Fruit fly (Drosophila melanogaster) whole organism, embryonic: ENCODE results near the gene CG44271.

Experiments used
- Atf3 ChIP-seq: fragments of 200-800 bp; sonication (Bioruptor generic); optimal IDR thresholded peaks from 3 replicates; lab custom pipeline; 2016; ENCODE audit warnings: missing biosample characterization, missing genetic modification characterization
- CG11695 ChIP-seq: fragments of 200-800 bp; sonication (Bioruptor generic); IDR thresholded peaks from 3 replicates; pipeline ENCODE4 v1.3.6; 2022; ENCODE audit warnings: missing biosample characterization, missing genetic modification characterization
- CG13287 ChIP-seq: fragments of 200-800 bp; sonication (Bioruptor generic); IDR thresholded peaks from 2 replicates; pipeline ENCODE4 v1.3.6; 2022; ENCODE audit warnings: missing biosample characterization, missing genetic modification characterization; ENCODE audit not compliant: partially characterized antibody
- CG14667 ChIP-seq: fragments of 200-800 bp; sonication (Bioruptor generic); IDR thresholded peaks from 2 replicates; pipeline ENCODE4 v1.3.6; 2022; ENCODE audit warnings: missing biosample characterization, missing genetic modification characterization
- CG14710 ChIP-seq: fragments of 200-800 bp; sonication (Bioruptor generic); optimal IDR thresholded peaks from 3 replicates; lab custom pipeline; 2019; ENCODE audit warnings: missing biosample characterization, mild to moderate bottlenecking, missing genetic modification characterization, moderate library complexity
- CG14860 ChIP-seq: fragments of 200-800 bp; sonication (Bioruptor generic); IDR thresholded peaks from 3 replicates; pipeline ENCODE4 v1.3.6; 2022; ENCODE audit warnings: missing biosample characterization, missing genetic modification characterization; ENCODE audit not compliant: partially characterized antibody
- CG17328 ChIP-seq: fragments of 200-800 bp; sonication (Bioruptor generic); IDR thresholded peaks from 2 replicates; pipeline ENCODE4 v1.3.6; 2022; ENCODE audit warnings: missing biosample characterization, missing genetic modification characterization
- CG17361 ChIP-seq: fragments of 200-800 bp; sonication (Bioruptor generic); IDR thresholded peaks from 3 replicates; pipeline ENCODE4 v1.3.6; 2022; ENCODE audit warnings: missing biosample characterization, missing genetic modification characterization
- CG18011 ChIP-seq: fragments of 200-800 bp; sonication (Bioruptor generic); optimal IDR thresholded peaks from 2 replicates; lab custom pipeline; 2017; ENCODE audit warnings: missing biosample characterization, missing genetic modification characterization, mild to moderate bottlenecking, moderate library complexity, missing genotype
- CG18599 ChIP-seq: fragments of 200-800 bp; sonication (Bioruptor generic); optimal IDR thresholded peaks from 3 replicates; lab custom pipeline; 2017; ENCODE audit warnings: missing biosample characterization, missing genetic modification characterization, mild to moderate bottlenecking, moderate library complexity, missing genetic modification reagents
- CG18764 ChIP-seq: fragments of 200-800 bp; sonication (Bioruptor generic); optimal IDR thresholded peaks from 3 replicates; lab custom pipeline; 2016; ENCODE audit warnings: missing biosample characterization, missing genetic modification characterization
- CG31441 ChIP-seq: fragments of 200-800 bp; sonication (Bioruptor generic); IDR thresholded peaks from 2 replicates; pipeline ENCODE4 v1.3.6; 2022; ENCODE audit warnings: missing biosample characterization, missing genetic modification characterization
- CG42726 ChIP-seq: fragments of 200-800 bp; sonication (Bioruptor generic); IDR thresholded peaks from 2 replicates; pipeline ENCODE4 v1.3.6; 2022; ENCODE audit warnings: missing biosample characterization, missing genetic modification characterization; ENCODE audit not compliant: partially characterized antibody
- CG4854 ChIP-seq: fragments of 200-800 bp; sonication (Bioruptor generic); optimal IDR thresholded peaks from 2 replicates; lab custom pipeline; 2016; ENCODE audit warnings: missing biosample characterization, missing genetic modification characterization, inconsistent platforms
- CG7271 ChIP-seq: fragments of 200-800 bp; sonication (Bioruptor generic); optimal IDR thresholded peaks from 2 replicates; lab custom pipeline; 2018; ENCODE audit warnings: missing biosample characterization, mild to moderate bottlenecking, missing genetic modification characterization, moderate library complexity
- CG9609 ChIP-seq: fragments of 200-800 bp; sonication (Bioruptor generic); optimal IDR thresholded peaks from 3 replicates; lab custom pipeline; 2016; ENCODE audit warnings: missing biosample characterization, missing genetic modification characterization
- Dad ChIP-seq: fragments of 200-800 bp; sonication (Bioruptor generic); optimal IDR thresholded peaks from 3 replicates; lab custom pipeline; 2016; ENCODE audit warnings: missing biosample characterization, missing genetic modification characterization
- Dbx ChIP-seq: fragments of 200-800 bp; sonication (Bioruptor generic); IDR thresholded peaks from 3 replicates; pipeline ENCODE4 v1.3.6; 2022; ENCODE audit warnings: missing biosample characterization, missing genetic modification characterization
- Dp ChIP-seq: fragments of 200-800 bp; sonication (Bioruptor generic); optimal IDR thresholded peaks from 2 replicates; lab custom pipeline; 2018; ENCODE audit warnings: missing biosample characterization, mild to moderate bottlenecking, missing genetic modification characterization, moderate library complexity
- Hsf ChIP-seq: fragments of 200-800 bp; sonication (Bioruptor generic); optimal IDR thresholded peaks from 3 replicates; lab custom pipeline; 2016; ENCODE audit warnings: missing biosample characterization, missing genetic modification characterization
- Max ChIP-seq: fragments of 200-800 bp; sonication (Bioruptor generic); optimal IDR thresholded peaks from 2 replicates; lab custom pipeline; 2016; ENCODE audit warnings: missing biosample characterization, mild to moderate bottlenecking, missing genetic modification characterization
- Nf-YC ChIP-seq: fragments of 200-800 bp; optimal IDR thresholded peaks from 3 replicates; lab custom pipeline; 2019; ENCODE audit warnings: missing biosample characterization, mild to moderate bottlenecking, missing genetic modification characterization, moderate library complexity
- NfI ChIP-seq: fragments of 200-800 bp; sonication (Bioruptor generic); optimal IDR thresholded peaks from 3 replicates; lab custom pipeline; 2018; ENCODE audit warnings: missing biosample characterization, mild to moderate bottlenecking, missing genetic modification characterization, moderate library complexity
- Scr ChIP-seq: fragments of 200-800 bp; sonication (Bioruptor generic); IDR thresholded peaks from 2 replicates; pipeline ENCODE4 v1.3.6; 2022; ENCODE audit warnings: missing biosample characterization, missing genetic modification characterization; ENCODE audit not compliant: partially characterized antibody
- TFAM ChIP-seq: fragments of 200-800 bp; sonication (Bioruptor generic); optimal IDR thresholded peaks from 2 replicates; lab custom pipeline; 2017; ENCODE audit warnings: missing biosample characterization, missing genetic modification characterization, inconsistent platforms
- Taf1 ChIP-seq: fragments of 200-800 bp; sonication (Bioruptor generic); IDR thresholded peaks from 2 replicates; pipeline ENCODE4 v1.3.6; 2022; ENCODE audit warnings: missing biosample characterization, missing genetic modification characterization
- ase ChIP-seq: fragments of 200-800 bp; sonication (Bioruptor generic); IDR thresholded peaks from 3 replicates; pipeline ENCODE4 v1.3.6; 2022; ENCODE audit warnings: missing biosample characterization, missing genetic modification characterization
- cad ChIP-seq: fragments of >200 bp; optimal IDR thresholded peaks from 2 replicates; lab custom pipeline; 2017; ENCODE audit warnings: missing biosample characterization, missing genetic modification characterization
- chn ChIP-seq: fragments of 200-800 bp; sonication (Bioruptor generic); optimal IDR thresholded peaks from 2 replicates; lab custom pipeline; 2016; ENCODE audit warnings: missing biosample characterization, missing genetic modification characterization
- cwo ChIP-seq: fragments of 200-800 bp; sonication (Bioruptor generic); optimal IDR thresholded peaks from 3 replicates; lab custom pipeline; 2017; ENCODE audit warnings: missing biosample characterization, missing genetic modification characterization, mild to moderate bottlenecking, moderate library complexity, missing genetic modification reagents
- dati ChIP-seq: fragments of 200-800 bp; sonication (Bioruptor generic); IDR thresholded peaks from 2 replicates; pipeline ENCODE4 v1.3.6; 2022; ENCODE audit warnings: missing biosample characterization, missing genetic modification characterization
- fd3F ChIP-seq: fragments of 200-800 bp; sonication (Bioruptor generic); optimal IDR thresholded peaks from 2 replicates; lab custom pipeline; 2018; ENCODE audit warnings: missing biosample characterization, mild to moderate bottlenecking, missing genetic modification characterization, moderate library complexity
- gcm ChIP-seq: fragments of 200-800 bp; sonication (Bioruptor generic); optimal IDR thresholded peaks from 2 replicates; lab custom pipeline; 2019; ENCODE audit warnings: missing biosample characterization, mild to moderate bottlenecking, missing genetic modification characterization, moderate library complexity
- gem ChIP-seq: fragments of 200-800 bp; sonication (Bioruptor generic); optimal IDR thresholded peaks from 2 replicates; lab custom pipeline; 2019; ENCODE audit warnings: missing biosample characterization, mild to moderate bottlenecking, missing genetic modification characterization, moderate library complexity
- h ChIP-seq: fragments of >200 bp; optimal IDR thresholded peaks from 2 replicates; lab custom pipeline; 2017
- ken ChIP-seq: fragments of 200-800 bp; sonication (Bioruptor generic); IDR thresholded peaks from 3 replicates; pipeline ENCODE4 v1.3.6; 2022; ENCODE audit warnings: missing biosample characterization, missing genetic modification characterization
- lilli ChIP-seq: fragments of 200-800 bp; sonication (Bioruptor generic); optimal IDR thresholded peaks from 3 replicates; lab custom pipeline; 2016; ENCODE audit warnings: missing biosample characterization, missing genetic modification characterization
- lmd ChIP-seq: fragments of 200-800 bp; sonication (Bioruptor generic); IDR thresholded peaks from 2 replicates; pipeline ENCODE4 v1.3.6; 2022; ENCODE audit warnings: missing biosample characterization, missing genetic modification characterization
- pnt ChIP-seq: fragments of 200-800 bp; sonication (Bioruptor generic); optimal IDR thresholded peaks from 3 replicates; lab custom pipeline; 2016; ENCODE audit warnings: missing biosample characterization, missing genetic modification characterization
- pum ChIP-seq: fragments of 200-800 bp; sonication (Bioruptor generic); optimal IDR thresholded peaks from 2 replicates; lab custom pipeline; 2016; ENCODE audit warnings: missing biosample characterization, missing genetic modification characterization
- pzg ChIP-seq: fragments of 200-800 bp; sonication (Bioruptor generic); optimal IDR thresholded peaks from 3 replicates; lab custom pipeline; 2018; ENCODE audit warnings: missing biosample characterization, mild to moderate bottlenecking, missing genetic modification characterization, moderate library complexity
- schlank ChIP-seq: fragments of 200-800 bp; sonication (Bioruptor generic); optimal IDR thresholded peaks from 2 replicates; lab custom pipeline; 2018; ENCODE audit warnings: missing biosample characterization, mild to moderate bottlenecking, missing genetic modification characterization
- sens ChIP-seq: fragments of 200-800 bp; sonication (Bioruptor generic); peaks from one replicate; lab custom pipeline; 2016; ENCODE audit warnings: missing biosample characterization, missing genetic modification characterization
- slp2 ChIP-seq: fragments of 200-800 bp; sonication (Bioruptor generic); optimal IDR thresholded peaks from 2 replicates; lab custom pipeline; 2016; ENCODE audit warnings: missing biosample characterization, missing genetic modification characterization
- sr ChIP-seq: fragments of 200-800 bp; sonication (Bioruptor generic); IDR thresholded peaks from 3 replicates; pipeline ENCODE4 v1.3.6; 2022; ENCODE audit warnings: missing biosample characterization, missing genetic modification characterization
- tup ChIP-seq: fragments of 200-800 bp; sonication (Bioruptor generic); optimal IDR thresholded peaks from 2 replicates; lab custom pipeline; 2016; ENCODE audit warnings: missing biosample characterization, mild to moderate bottlenecking, missing genetic modification characterization, moderate library complexity
- twi ChIP-seq: fragments of 200-800 bp; optimal IDR thresholded peaks from 2 replicates; lab custom pipeline; 2019; ENCODE audit warnings: missing biosample characterization, mild to moderate bottlenecking, missing genetic modification characterization, moderate library complexity
- wdn ChIP-seq: fragments of 200-800 bp; sonication (Bioruptor generic); IDR thresholded peaks from 2 replicates; pipeline ENCODE4 v1.3.6; 2022; ENCODE audit warnings: missing biosample characterization, missing genetic modification characterization

Gene CG44271

DNA sequence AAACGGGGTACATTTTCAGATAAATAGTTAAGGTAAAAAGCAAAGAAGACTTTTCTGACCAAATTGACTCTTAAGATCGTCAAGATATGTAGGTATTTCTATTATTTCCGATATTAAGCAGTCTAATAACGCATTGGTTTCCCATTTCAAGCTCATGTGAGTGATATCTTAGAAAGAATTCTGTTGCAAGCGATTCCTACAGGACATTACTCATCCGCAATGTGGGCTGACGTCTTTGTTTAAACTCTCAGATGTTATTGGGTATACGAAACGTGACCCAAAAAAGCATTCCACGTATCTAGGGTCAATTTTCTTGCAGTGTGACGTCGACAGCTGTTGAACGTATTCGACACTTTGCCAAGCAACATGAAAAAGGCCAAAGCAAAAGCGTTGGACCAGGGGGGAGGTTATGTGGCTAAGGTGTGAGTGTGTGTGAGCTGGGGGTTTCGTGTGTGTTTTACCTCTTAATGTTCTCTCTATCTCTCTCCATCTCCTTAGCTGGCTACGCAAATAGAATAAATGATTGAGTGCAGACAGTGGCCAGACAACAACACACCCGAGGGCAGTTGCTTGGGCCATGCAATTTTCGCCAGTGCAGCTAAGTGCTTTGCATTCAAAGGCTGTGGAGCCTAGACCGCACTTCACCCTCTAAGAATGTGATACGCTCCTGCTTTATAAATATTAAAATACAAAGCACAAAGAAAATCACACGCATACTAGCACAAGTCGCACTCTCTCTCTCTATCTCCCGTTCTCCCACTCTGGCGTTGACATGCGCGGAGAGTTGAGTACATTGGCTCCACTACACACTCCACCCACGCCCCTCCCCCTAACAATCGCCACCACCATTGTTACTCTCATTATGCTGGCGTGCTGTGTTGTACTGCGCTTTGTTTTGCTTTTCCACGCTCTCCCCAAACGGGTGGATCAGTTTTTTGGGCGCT is 39.6 kb upstream of the CG44271 start (continued):
- TF ChIP-seq gem (tag; lab: Kevin White, UChicago) (peak; percentile 97), ase (GFP tag; lab: Robert Waterston, UW) (peak; percentile 72; the same call in 2 of the 3 replicates), sens (GFP tag; lab: Kevin White, UChicago) (peak; percentile 100), CG9609 (GFP tag; lab: Kevin White, UChicago) (peak; percentile 97), CG18764 (peak; percentile 93), Dp (peak; percentile 19), CG31441 (GFP tag; lab: Robert Waterston, UW) (peak; percentile 95), CG17328 (GFP tag; lab: Robert Waterston, UW) (peak; percentile 52), lilli (GFP tag; lab: Kevin White, UChicago) (peak; percentile 95), Dad (GFP tag; lab: Kevin White, UChicago) (peak; percentile 95), sr (GFP tag; lab: Robert Waterston, UW) (peak; percentile 35; the same call in 2 of the 3 replicates), CG18011 (GFP tag; lab: Kevin White, UChicago) (peak; percentile 84), CG4854 (GFP tag; lab: Kevin White, UChicago) (peak; percentile 92), TFAM (GFP tag; lab: Kevin White, UChicago) (peak; percentile 72), cad (no peak), gcm (GFP tag; lab: Kevin White, UChicago) (peak; percentile 86), slp2 (peak; percentile 98), pnt (peak; percentile 96), lmd (GFP tag; lab: Robert Waterston, UW) (peak; percentile 94), dati (GFP tag; lab: Robert Waterston, UW) (peak; percentile 64), schlank (tag; lab: Kevin White, UChicago) (peak; percentile 81), CG17361 (GFP tag; lab: Robert Waterston, UW) (peak; percentile 99), twi (peak; percentile 91), Nf-YC (peak; percentile 89), chn (GFP tag; lab: Kevin White, UChicago) (peak; percentile 94), Scr (no peak; the same call in 1 of the 2 replicates), CG18599 (GFP tag; lab: Kevin White, UChicago) (peak; percentile 93), tup (GFP tag; lab: Kevin White, UChicago) (peak; percentile 60), CG11695 (peak; percentile 93), CG14667 (peak; percentile 81), CG14710 (tag; lab: Kevin White, UChicago) (peak; percentile 96), Hsf (GFP tag; lab: Kevin White, UChicago) (peak; percentile 97), Max (GFP tag; lab: Kevin White, UChicago) (peak; percentile 93), Atf3 (peak; percentile 95), CG7271 (tag; lab: Kevin White, UChicago) (peak; percentile 62), pum (GFP tag; lab: Kevin White, UChicago) (peak; percentile 97), Dbx (GFP tag; lab: Robert Waterston, UW) (peak; percentile 78), Taf1 (GFP tag; lab: Robert Waterston, UW) (peak; percentile 66; the same call in 1 of the 2 replicates), pzg (peak; percentile 3), fd3F (GFP tag; lab: Kevin White, UChicago) (peak; percentile 91), wdn (GFP tag; lab: Robert Waterston, UW) (peak; percentile 76), CG42726 (GFP tag; lab: Robert Waterston, UW) (peak; percentile 6; the same call in 1 of the 2 replicates), h (lab: Kevin White, UChicago) (no peak), CG14860 (GFP tag; lab: Robert Waterston, UW) (0 out of 3 replicates have a peak, but pooled peaks have one; percentile 58), cwo (GFP tag; lab: Kevin White, UChicago) (peak; percentile 96), NfI (GFP tag; lab: Kevin White, UChicago) (peak; percentile 95), ken (GFP tag; lab: Robert Waterston, UW) (peak; percentile 88), CG13287 (GFP tag; lab: Robert Waterston, UW) (peak; percentile 58)
